Worm (Caenorhabditis elegans): Measurements from ENCODE around the gene C30H6.5.

The C30H6.5 gene

DNA sequence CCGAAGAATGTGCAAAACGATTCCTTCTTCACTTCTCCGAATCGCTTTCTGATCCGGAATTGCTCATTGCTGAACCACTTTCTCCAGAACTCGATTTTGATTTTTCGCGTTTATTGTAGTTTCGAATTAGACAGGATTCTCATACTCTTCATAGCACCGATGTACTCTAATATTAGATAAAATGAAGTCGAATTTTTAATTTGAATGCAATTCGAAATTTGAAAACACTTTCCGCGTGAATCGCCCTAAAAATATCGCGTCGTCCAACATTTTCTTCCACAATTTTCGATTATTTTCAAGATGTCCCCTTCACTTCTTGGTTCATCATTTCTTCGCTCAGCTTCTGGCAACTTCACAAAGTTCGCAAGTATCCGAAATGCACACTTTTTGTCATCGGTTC lies 10.5 kb downstream of the C30H6.5 start, which contains the start of gene C30H6.8:
Gene C30H6.8, plus strand, starts transcription at position 301 of the 400 bp plus-strand sequence.
- TF ChIP-seq hsf-1 (GFP tag; IDR thresholded peaks at IDR 0.05): no peak
- TF ChIP-seq let-607 (tag; optimal IDR thresholded peaks at IDR 0.05): no peak
- TF ChIP-seq attf-6 (GFP tag; IDR thresholded peaks at IDR 0.05): no peak
- no peak for TF ChIP-seq bed-2 (GFP tag; IDR thresholded peaks at IDR 0.05)
- no peak for TF ChIP-seq F10E7.11 (tag; optimal IDR thresholded peaks at IDR 0.05)
- TF ChIP-seq ceh-27 (GFP tag; optimal IDR thresholded peaks at IDR 0.05): no peak
- no peak for TF ChIP-seq aptf-2 (GFP tag; conservative IDR thresholded peaks at IDR 0.05)
- no peak for TF ChIP-seq die-1 (tag; optimal IDR thresholded peaks at IDR 0.05)
- TF ChIP-seq ZK185.1 (tag; optimal IDR thresholded peaks at IDR 0.05; ENCODE audit: poor library complexity, severe bottlenecking): no peak
- no peak for TF ChIP-seq dpl-1 (GFP tag; optimal IDR thresholded peaks at IDR 0.05)
- no peak for TF ChIP-seq nhr-90 (tag; optimal IDR thresholded peaks at IDR 0.05)
- TF ChIP-seq nhr-179 (tag; optimal IDR thresholded peaks at IDR 0.05): no peak
- TF ChIP-seq mxl-1 (tag; optimal IDR thresholded peaks at IDR 0.05): no peak
- TF ChIP-seq egrh-3 (GFP tag; IDR thresholded peaks at IDR 0.05): no peak
- no peak for TF ChIP-seq ekl-4 (GFP tag; IDR thresholded peaks at IDR 0.05)
- TF ChIP-seq D2030.7 (GFP tag; IDR thresholded peaks at IDR 0.05): no peak
- TF ChIP-seq F39B2.1 (GFP tag; IDR thresholded peaks at IDR 0.05): no peak
- TF ChIP-seq lin-40 (tag; optimal IDR thresholded peaks at IDR 0.05): no peak
- no peak for TF ChIP-seq K12H6.12 (tag; optimal IDR thresholded peaks at IDR 0.05)
- no peak for TF ChIP-seq mes-4 (tag; optimal IDR thresholded peaks at IDR 0.05)

DNA sequence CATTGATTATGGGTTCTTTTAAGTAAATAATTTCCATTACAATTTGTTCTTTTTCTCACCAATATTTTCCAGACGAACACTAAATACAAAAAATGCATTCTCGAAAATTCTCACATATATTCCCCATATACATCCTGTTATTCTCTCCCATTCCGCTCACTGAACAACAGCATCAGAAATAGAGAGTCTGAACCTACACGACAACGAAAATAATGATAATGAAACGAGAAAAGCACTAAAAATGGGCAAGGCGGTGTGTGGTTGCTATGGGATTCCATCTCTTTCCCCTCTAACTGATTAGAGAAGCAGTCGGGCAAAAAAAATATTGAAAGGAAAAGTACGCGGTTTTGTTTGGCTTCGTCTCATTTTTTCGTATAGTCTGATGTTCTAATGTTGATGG lies 11.5 kb downstream of the C30H6.5 start, which contains the start of gene C30H6.12:
Gene C30H6.12, plus strand, starts transcription at position 301 of the 400 bp plus-strand sequence.
- TF ChIP-seq ztf-26 (tag; optimal IDR thresholded peaks at IDR 0.05) (no peak), tbp1 (GFP tag; optimal IDR thresholded peaks at IDR 0.05) (no peak), lsl-1 (GFP tag; optimal IDR thresholded peaks at IDR 0.05) (no peak), F37B4.10 (GFP tag; IDR thresholded peaks at IDR 0.05) (no peak), F33H1.4 (GFP tag; IDR thresholded peaks at IDR 0.05) (no peak), nfyb-1 (GFP tag; IDR thresholded peaks at IDR 0.05) (no peak), repo-1 (tag; optimal IDR thresholded peaks at IDR 0.05) (no peak), fkh-3 (tag; optimal IDR thresholded peaks at IDR 0.05) (no peak), chd-7 (tag; optimal IDR thresholded peaks at IDR 0.05) (no peak), egrh-3 (GFP tag; IDR thresholded peaks at IDR 0.05) (no peak), aptf-3 (GFP tag; IDR thresholded peaks at IDR 0.05) (no peak), hrde-1 (tag; optimal IDR thresholded peaks at IDR 0.05; ENCODE audit: borderline replicate concordance) (no peak), cebp-1 (GFP tag; IDR thresholded peaks at IDR 0.05) (no peak), cebp-1 (tag; optimal IDR thresholded peaks at IDR 0.05) (no peak), egl-18 (GFP tag; IDR thresholded peaks at IDR 0.05) (no peak), K12H6.12 (tag; optimal IDR thresholded peaks at IDR 0.05) (no peak), lir-1 (GFP tag; conservative IDR thresholded peaks at IDR 0.05) (no peak), D2030.7 (GFP tag; IDR thresholded peaks at IDR 0.05) (no peak), rpc-1 (optimal IDR thresholded peaks at IDR 0.05) (no peak), rpc-1 (tag; optimal IDR thresholded peaks at IDR 0.05) (no peak)

DNA sequence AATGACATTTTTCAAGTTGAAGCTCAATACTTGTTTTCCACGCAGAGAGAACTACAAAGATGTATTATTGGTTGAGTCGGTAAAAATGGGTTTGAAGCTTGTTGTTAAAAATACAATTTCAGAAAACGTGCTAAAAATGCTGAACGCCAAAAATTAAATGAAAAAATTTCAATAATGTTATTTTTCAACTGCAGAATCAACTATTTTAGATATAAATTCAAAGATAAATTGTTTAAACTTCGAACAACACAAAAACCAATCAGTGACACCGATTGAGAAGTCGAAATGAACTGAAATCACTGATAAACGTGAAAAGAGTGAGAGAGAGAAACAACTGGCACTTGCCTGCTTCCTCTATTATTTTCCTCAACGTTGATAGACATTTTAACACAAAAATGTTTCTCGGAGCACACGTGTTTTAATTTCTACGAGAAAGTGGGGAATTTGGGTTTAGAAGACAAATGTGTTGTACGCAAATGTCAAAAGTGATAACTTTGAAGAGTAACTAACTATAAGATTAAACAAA lies 15.9 kb downstream of the C30H6.5 start, which contains the start of gene T02D1.8:
Gene T02D1.8, minus strand, starts transcription at position 51 of the 526 bp plus-strand sequence.
- no peak for TF ChIP-seq fkh-3 (tag; optimal IDR thresholded peaks at IDR 0.05)
- TF ChIP-seq nhr-80 (tag; optimal IDR thresholded peaks at IDR 0.05): peak; percentile 86
- TF ChIP-seq egrh-3 (GFP tag; IDR thresholded peaks at IDR 0.05): no peak
- TF ChIP-seq tbp1 (GFP tag; optimal IDR thresholded peaks at IDR 0.05): no peak
- TF ChIP-seq let-607 (tag; optimal IDR thresholded peaks at IDR 0.05): peak; percentile 18 to 49
- no peak for TF ChIP-seq sea-2 (GFP tag; IDR thresholded peaks at IDR 0.05)
